Fruit fly (Drosophila melanogaster) whole organism, embryonic: Measurements from ENCODE around the gene CG16736.
A peak's percentile ranks its signal among the peaks of the same experiment; 100 is the strongest.

Experiments used
- Abd-B ChIP-seq: fragments of 200-800 bp; sonication (Bioruptor generic); optimal IDR thresholded peaks from 2 replicates; lab custom pipeline; 2018; ENCODE audit warnings: missing biosample characterization, mild to moderate bottlenecking, missing genetic modification characterization, moderate library complexity
- Asciz ChIP-seq: fragments of 200-800 bp; sonication (Bioruptor generic); optimal IDR thresholded peaks from 2 replicates; lab custom pipeline; 2017; ENCODE audit warnings: missing biosample characterization, mild to moderate bottlenecking, missing genetic modification characterization, missing genetic modification reagents
- CG10321 ChIP-seq: fragments of 200-800 bp; sonication (Bioruptor generic); IDR thresholded peaks from 2 replicates; pipeline ENCODE4 v1.3.6; 2022; ENCODE audit warnings: missing biosample characterization, missing genetic modification characterization
- CG10366 ChIP-seq: fragments of 200-800 bp; sonication (Bioruptor generic); IDR thresholded peaks from 2 replicates; pipeline ENCODE4 v1.3.6; 2022; ENCODE audit warnings: missing biosample characterization, missing genetic modification characterization
- CG11085 ChIP-seq: fragments of 200-800 bp; sonication (Bioruptor generic); IDR thresholded peaks from 2 replicates; pipeline ENCODE4 v1.3.6; 2022; ENCODE audit warnings: missing biosample characterization, missing genetic modification characterization
- CG11695 ChIP-seq: fragments of 200-800 bp; sonication (Bioruptor generic); IDR thresholded peaks from 3 replicates; pipeline ENCODE4 v1.3.6; 2022; ENCODE audit warnings: missing biosample characterization, missing genetic modification characterization
- CG13775 ChIP-seq: fragments of 200-800 bp; sonication (Bioruptor generic); optimal IDR thresholded peaks from 3 replicates; lab custom pipeline; 2017; ENCODE audit warnings: missing biosample characterization, mild to moderate bottlenecking, missing genetic modification characterization
- CG17359 ChIP-seq: fragments of 200-800 bp; sonication (Bioruptor generic); optimal IDR thresholded peaks from 3 replicates; lab custom pipeline; 2018; ENCODE audit warnings: missing biosample characterization, mild to moderate bottlenecking, missing genetic modification characterization, moderate library complexity
- CG17612 ChIP-seq: fragments of 200-800 bp; sonication (Bioruptor generic); IDR thresholded peaks from 2 replicates; pipeline ENCODE4 v1.3.6; 2022; ENCODE audit warnings: missing biosample characterization, missing genetic modification characterization
- CG18262 ChIP-seq: fragments of 200-800 bp; optimal IDR thresholded peaks from 3 replicates; lab custom pipeline; 2019; ENCODE audit warnings: missing biosample characterization, mild to moderate bottlenecking, missing genetic modification characterization, moderate library complexity
- CG1832 ChIP-seq: fragments of 200-800 bp; sonication (Bioruptor generic); optimal IDR thresholded peaks from 2 replicates; lab custom pipeline; 2017; ENCODE audit warnings: missing biosample characterization, mild to moderate bottlenecking, missing genetic modification characterization, inconsistent platforms
- CG18619 ChIP-seq: fragments of 200-800 bp; sonication (Bioruptor generic); optimal IDR thresholded peaks from 3 replicates; lab custom pipeline; 2017; ENCODE audit warnings: missing biosample characterization, mild to moderate bottlenecking, missing genetic modification characterization
- CG3847 ChIP-seq: fragments of 200-800 bp; sonication (Bioruptor generic); IDR thresholded peaks from 2 replicates; pipeline ENCODE4 v1.3.6; 2022; ENCODE audit warnings: missing biosample characterization, missing genetic modification characterization
- CG42726 ChIP-seq: fragments of 200-800 bp; sonication (Bioruptor generic); IDR thresholded peaks from 2 replicates; pipeline ENCODE4 v1.3.6; 2022; ENCODE audit warnings: missing biosample characterization, missing genetic modification characterization; ENCODE audit not compliant: partially characterized antibody
- CG43689 ChIP-seq: fragments of 200-800 bp; sonication (Bioruptor generic); IDR thresholded peaks from 2 replicates; pipeline ENCODE4 v1.3.6; 2022; ENCODE audit warnings: missing biosample characterization, missing genetic modification characterization
- CG4617 ChIP-seq: fragments of 200-800 bp; sonication (Bioruptor generic); optimal IDR thresholded peaks from 3 replicates; lab custom pipeline; 2016; ENCODE audit warnings: missing biosample characterization, missing genetic modification characterization, borderline replicate concordance
- CG6272 ChIP-seq: fragments of 200-800 bp; sonication (Bioruptor generic); IDR thresholded peaks from 2 replicates; pipeline ENCODE4 v1.3.6; 2022; ENCODE audit warnings: missing biosample characterization, missing genetic modification characterization
- CG6854 ChIP-seq: fragments of 200-800 bp; sonication (Bioruptor generic); optimal IDR thresholded peaks from 3 replicates; lab custom pipeline; 2017; ENCODE audit warnings: missing biosample characterization, mild to moderate bottlenecking, missing genetic modification characterization
- CG7786 ChIP-seq: fragments of 200-800 bp; sonication (Bioruptor generic); optimal IDR thresholded peaks from 2 replicates; lab custom pipeline; 2016; ENCODE audit warnings: missing biosample characterization, missing genetic modification characterization
- CG8290 ChIP-seq, 3 experiments: fragments of 200-800 bp; sonication (Bioruptor generic); optimal IDR thresholded peaks; 2 replicates each; lab custom pipeline; 2016 to 2019; ENCODE audit warnings: missing biosample characterization in 3 of 3, missing genetic modification characterization in 3 of 3, mild to moderate bottlenecking in 2 of 3, moderate library complexity in 1 of 3
- CG8388 ChIP-seq: fragments of 200-800 bp; sonication (Bioruptor generic); optimal IDR thresholded peaks from 2 replicates; lab custom pipeline; 2019; ENCODE audit warnings: missing biosample characterization, mild to moderate bottlenecking, missing genetic modification characterization, moderate library complexity
- CG9437 ChIP-seq: fragments of 200-800 bp; sonication (Bioruptor generic); optimal IDR thresholded peaks from 2 replicates; lab custom pipeline; 2018; ENCODE audit warnings: missing biosample characterization, mild to moderate bottlenecking, missing genetic modification characterization
- Dp ChIP-seq: fragments of 200-800 bp; sonication (Bioruptor generic); optimal IDR thresholded peaks from 2 replicates; lab custom pipeline; 2018; ENCODE audit warnings: missing biosample characterization, mild to moderate bottlenecking, missing genetic modification characterization, moderate library complexity
- Gug ChIP-seq: fragments of 200-800 bp; sonication (Bioruptor generic); IDR thresholded peaks from 4 replicates; pipeline ENCODE4 v1.3.6; 2022; ENCODE audit warnings: missing biosample characterization, missing genetic modification characterization
- HmgD ChIP-seq: fragments of 200-800 bp; sonication (Bioruptor generic); optimal IDR thresholded peaks from 3 replicates; lab custom pipeline; 2016; ENCODE audit warnings: missing biosample characterization, missing genetic modification characterization
- Hr39 ChIP-seq: fragments of >200 bp; optimal IDR thresholded peaks from 2 replicates; lab custom pipeline; 2017
- Kr ChIP-seq: fragments of 200-800 bp; sonication (Bioruptor generic); optimal IDR thresholded peaks from 2 replicates; lab custom pipeline; 2017; ENCODE audit warnings: missing biosample characterization, mild to moderate bottlenecking, missing genetic modification characterization
- Max ChIP-seq: fragments of 200-800 bp; sonication (Bioruptor generic); optimal IDR thresholded peaks from 2 replicates; lab custom pipeline; 2016; ENCODE audit warnings: missing biosample characterization, mild to moderate bottlenecking, missing genetic modification characterization
- Mrtf ChIP-seq: fragments of 200-800 bp; sonication (Bioruptor generic); IDR thresholded peaks from 3 replicates; pipeline ENCODE4 v1.3.6; 2022; ENCODE audit warnings: missing biosample characterization, missing genetic modification characterization
- NfI ChIP-seq: fragments of 200-800 bp; sonication (Bioruptor generic); optimal IDR thresholded peaks from 3 replicates; lab custom pipeline; 2018; ENCODE audit warnings: missing biosample characterization, mild to moderate bottlenecking, missing genetic modification characterization, moderate library complexity
- Poxn ChIP-seq: fragments of 200-800 bp; sonication (Bioruptor generic); IDR thresholded peaks from 2 replicates; pipeline ENCODE4 v1.3.6; 2022; ENCODE audit warnings: missing biosample characterization, missing genetic modification characterization
- Spps ChIP-seq: fragments of 200-800 bp; sonication (Bioruptor generic); optimal IDR thresholded peaks from 2 replicates; lab custom pipeline; 2018; ENCODE audit warnings: missing biosample characterization, mild to moderate bottlenecking, missing genetic modification characterization
- Sry-δ ChIP-seq: fragments of 200-800 bp; sonication (Bioruptor generic); optimal IDR thresholded peaks from 2 replicates; lab custom pipeline; 2016; ENCODE audit warnings: missing biosample characterization, missing genetic modification characterization
- Tbp ChIP-seq: fragments of >200 bp; optimal IDR thresholded peaks from 2 replicates; lab custom pipeline; 2018; ENCODE audit warnings: missing biosample characterization, missing genetic modification characterization
- amos ChIP-seq: fragments of 200-800 bp; sonication (Bioruptor generic); IDR thresholded peaks from 2 replicates; pipeline ENCODE4 v1.3.6; 2022; ENCODE audit warnings: missing biosample characterization, missing genetic modification characterization; ENCODE audit not compliant: partially characterized antibody
- cg ChIP-seq: fragments of 200-800 bp; sonication (Bioruptor generic); optimal IDR thresholded peaks from 3 replicates; lab custom pipeline; 2019; ENCODE audit warnings: missing biosample characterization, mild to moderate bottlenecking, missing genetic modification characterization, moderate library complexity
- crol ChIP-seq: fragments of 200-800 bp; sonication (Bioruptor generic); IDR thresholded peaks from 2 replicates; pipeline ENCODE4 v1.3.6; 2022; ENCODE audit warnings: missing biosample characterization, missing genetic modification characterization
- gce ChIP-seq: fragments of 200-800 bp; sonication (Bioruptor generic); IDR thresholded peaks from 3 replicates; pipeline ENCODE4 v1.3.6; 2022; ENCODE audit warnings: missing biosample characterization, missing genetic modification characterization
- kah ChIP-seq: fragments of 200-800 bp; sonication (Bioruptor generic); optimal IDR thresholded peaks from 2 replicates; lab custom pipeline; 2018; ENCODE audit warnings: missing biosample characterization, mild to moderate bottlenecking, missing genetic modification characterization
- mld ChIP-seq: fragments of 200-800 bp; sonication (Bioruptor generic); IDR thresholded peaks from 3 replicates; pipeline ENCODE4 v1.3.6; 2022; ENCODE audit warnings: missing biosample characterization, missing genetic modification characterization; ENCODE audit not compliant: partially characterized antibody
- slbo ChIP-seq: fragments of 200-800 bp; sonication (Bioruptor generic); IDR thresholded peaks from 2 replicates; pipeline ENCODE4 v1.3.6; 2022; ENCODE audit warnings: missing biosample characterization, missing genetic modification characterization
- slou ChIP-seq: fragments of 200-800 bp; sonication (Bioruptor generic); optimal IDR thresholded peaks from 3 replicates; lab custom pipeline; 2016; ENCODE audit warnings: missing biosample characterization, missing genetic modification characterization
- sna ChIP-seq: fragments of 200-800 bp; sonication (Bioruptor generic); IDR thresholded peaks from 2 replicates; pipeline ENCODE4 v1.3.6; 2022; ENCODE audit warnings: missing biosample characterization, missing genetic modification characterization; ENCODE audit not compliant: partially characterized antibody
- stwl ChIP-seq: fragments of 200-800 bp; sonication (Bioruptor generic); optimal IDR thresholded peaks from 3 replicates; lab custom pipeline; 2018; ENCODE audit warnings: missing biosample characterization, mild to moderate bottlenecking, missing genetic modification characterization, moderate library complexity
- unpg ChIP-seq: fragments of 200-800 bp; sonication (Bioruptor generic); optimal IDR thresholded peaks from 3 replicates; lab custom pipeline; 2018; ENCODE audit warnings: missing biosample characterization, mild to moderate bottlenecking, missing genetic modification characterization, moderate library complexity
- vvl ChIP-seq: fragments of 200-800 bp; sonication (Bioruptor generic); IDR thresholded peaks from 2 replicates; pipeline ENCODE4 v1.3.6; 2022; ENCODE audit warnings: missing biosample characterization, missing genetic modification characterization
- wdn ChIP-seq: fragments of 200-800 bp; sonication (Bioruptor generic); IDR thresholded peaks from 2 replicates; pipeline ENCODE4 v1.3.6; 2022; ENCODE audit warnings: missing biosample characterization, missing genetic modification characterization
- yki ChIP-seq: fragments of >200 bp; optimal IDR thresholded peaks from 3 replicates; lab custom pipeline; 2018
- zen2 ChIP-seq: fragments of 200-800 bp; sonication (Bioruptor generic); IDR thresholded peaks from 3 replicates; pipeline ENCODE4 v1.3.6; 2022; ENCODE audit warnings: missing biosample characterization, missing genetic modification characterization; ENCODE audit not compliant: partially characterized antibody
- zf30C ChIP-seq: fragments of 200-800 bp; sonication (Bioruptor generic); optimal IDR thresholded peaks from 3 replicates; lab custom pipeline; 2018; ENCODE audit warnings: missing biosample characterization, mild to moderate bottlenecking, missing genetic modification characterization

CG16736 gene

DNA sequence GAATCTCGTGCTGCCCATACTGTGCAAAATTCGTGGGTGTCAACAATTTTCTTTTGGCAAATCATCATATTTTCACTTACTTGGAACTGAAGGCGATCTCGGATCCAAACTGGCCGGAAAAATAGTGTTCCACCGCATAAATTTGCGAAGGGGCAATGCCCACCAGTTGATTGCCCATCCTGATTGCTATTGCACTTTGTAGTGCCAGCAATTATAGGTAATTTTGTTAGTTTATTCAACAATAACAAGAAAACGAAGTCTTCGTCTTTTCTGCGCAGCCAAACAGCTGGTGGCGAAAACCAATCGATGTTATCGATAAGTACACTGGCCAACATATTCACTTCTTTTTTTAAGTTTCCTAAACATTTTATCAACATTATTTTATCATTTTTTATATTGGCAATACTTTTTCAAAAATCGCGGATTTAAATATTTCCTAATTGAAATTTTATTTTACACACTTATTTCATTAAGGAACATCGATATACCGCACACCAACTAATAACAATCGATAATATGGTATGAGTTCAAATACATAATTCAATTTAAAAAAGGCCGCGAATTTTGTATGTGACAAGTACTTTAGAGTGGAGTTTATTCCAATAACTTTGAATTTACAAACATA lies 11.8 kb downstream of the CG16736 start, which contains the start of gene Vps15 (continued):
- TF ChIP-seq Spps = peak; percentile 51
- TF ChIP-seq Dp (GFP tag; lab: Kevin White, UChicago) = peak; percentile 91
- TF ChIP-seq CG18619 (GFP tag; lab: Kevin White, UChicago) = peak; percentile 48
- no peak for TF ChIP-seq CG6854 (GFP tag; lab: Kevin White, UChicago)
- TF ChIP-seq CG11695 (GFP tag; lab: Robert Waterston, UW) = peak; percentile 70
- peak; percentile 88 for TF ChIP-seq vvl
- TF ChIP-seq stwl = peak; percentile 63
- peak; percentile 57 for TF ChIP-seq Asciz
- no peak for TF ChIP-seq HmgD (GFP tag; lab: Kevin White, UChicago)
- TF ChIP-seq sna (GFP tag; lab: Robert Waterston, UW) = peak; percentile 94
- peak; percentile 74; the same call in 1 of the 2 replicates for TF ChIP-seq amos (GFP tag; lab: Robert Waterston, UW)
- TF ChIP-seq unpg (GFP tag; lab: Kevin White, UChicago) = peak; percentile 90
- no peak for TF ChIP-seq zf30C
- TF ChIP-seq CG17612 = no peak
- TF ChIP-seq mld (GFP tag; lab: Robert Waterston, UW) = peak; percentile 22; the same call in 1 of the 3 replicates
- TF ChIP-seq Poxn = no peak
- TF ChIP-seq Sry-δ (GFP tag; lab: Kevin White, UChicago) = peak; percentile 78
- no peak for TF ChIP-seq Kr (GFP tag; lab: Kevin White, UChicago)
- no peak for TF ChIP-seq CG42726 (GFP tag; lab: Robert Waterston, UW)
- peak; percentile 58; the same call in 1 of the 2 replicates for TF ChIP-seq wdn
- peak; percentile 32; the same call in 1 of the 2 replicates for TF ChIP-seq CG43689
- TF ChIP-seq Gug (GFP tag; lab: Robert Waterston, UW) = no peak
- TF ChIP-seq CG3847 = peak; percentile 62
- TF ChIP-seq zen2 (GFP tag; lab: Robert Waterston, UW) = peak; percentile 74; the same call in 2 of the 3 replicates
- no peak for TF ChIP-seq Tbp (GFP tag; lab: Kevin White, UChicago)
- TF ChIP-seq slou (GFP tag; lab: Kevin White, UChicago) = peak; percentile 5
- TF ChIP-seq cg (GFP tag; lab: Kevin White, UChicago) = no peak
- peak; percentile 47 for TF ChIP-seq CG13775 (GFP tag; lab: Kevin White, UChicago)
- peak; percentile 85 for TF ChIP-seq CG17359 (tag; lab: Kevin White, UChicago)
- peak; percentile 76 for TF ChIP-seq CG8388 (GFP tag; lab: Kevin White, UChicago)
- peak; percentile 37 for TF ChIP-seq CG9437 (GFP tag; lab: Kevin White, UChicago)
- no peak for TF ChIP-seq kah
- peak; percentile 59 for TF ChIP-seq CG8290 (GFP tag; optimal IDR thresholded peaks at IDR 0.05; lab: Kevin White, UChicago)
- TF ChIP-seq CG8290 (tag; optimal IDR thresholded peaks at IDR 0.05; lab: Kevin White, UChicago) = no peak
- TF ChIP-seq crol (GFP tag; lab: Robert Waterston, UW) = no peak
- peak; percentile 33; the same call in 1 of the 3 replicates for TF ChIP-seq Mrtf (GFP tag; lab: Robert Waterston, UW)
- peak; percentile 76 for TF ChIP-seq Abd-B (GFP tag; lab: Kevin White, UChicago)
- TF ChIP-seq CG6272 (GFP tag; lab: Robert Waterston, UW) = peak; percentile 55
- peak; percentile 46 for TF ChIP-seq CG4617
- TF ChIP-seq CG11085 = peak; percentile 34; the same call in 1 of the 2 replicates
- peak; percentile 73 for TF ChIP-seq NfI
- no peak for TF ChIP-seq CG1832 (GFP tag; lab: Kevin White, UChicago)
- TF ChIP-seq slbo (GFP tag; lab: Robert Waterston, UW) = peak; percentile 77
- TF ChIP-seq CG18262 (tag; lab: Kevin White, UChicago) = peak; percentile 84
- peak; percentile 44 for TF ChIP-seq CG7786 (GFP tag; lab: Kevin White, UChicago)
- peak; percentile 71 for TF ChIP-seq Max (GFP tag; lab: Kevin White, UChicago)
- no peak for TF ChIP-seq CG10321 (GFP tag; lab: Robert Waterston, UW)
- peak; percentile 60 for TF ChIP-seq CG10366 (GFP tag; lab: Robert Waterston, UW)
- TF ChIP-seq Hr39 = no peak
- TF ChIP-seq yki = no peak
- TF ChIP-seq gce (GFP tag; lab: Robert Waterston, UW) = no peak
